Worm (Caenorhabditis elegans): ENCODE results near the gene C07D8.5.

DNA sequence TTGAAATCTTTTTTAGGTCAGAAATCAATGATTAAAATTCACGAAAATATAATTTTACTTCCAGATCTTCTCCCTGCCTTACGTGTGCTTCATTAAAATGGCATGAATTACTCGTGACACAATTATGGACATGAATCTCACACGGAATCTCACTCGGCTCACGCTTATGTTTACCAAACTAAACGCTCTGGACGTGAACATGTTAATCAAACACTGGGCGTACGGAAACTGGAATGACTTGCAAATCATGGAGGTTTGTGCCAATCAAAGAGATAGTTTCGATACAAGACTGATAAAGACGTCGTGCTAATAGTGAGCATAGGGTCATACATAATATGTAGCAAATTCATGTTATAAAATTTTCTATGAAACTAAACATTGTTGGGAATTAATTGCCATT lies 29.3 kb upstream of the C07D8.5 start:
- TF ChIP-seq hmg-4 (GFP tag; optimal IDR thresholded peaks at IDR 0.05) (no peak), tbx-11 (GFP tag; IDR thresholded peaks at IDR 0.05) (no peak), hnd-1 (tag; optimal IDR thresholded peaks at IDR 0.05) (no peak), B0310.2 (tag; optimal IDR thresholded peaks at IDR 0.05) (no peak), ama-1 (optimal IDR thresholded peaks at IDR 0.05) (no peak), hmbx-1 (tag; optimal IDR thresholded peaks at IDR 0.05) (no peak)

All from whole organism, early embryonic.